Worm (Caenorhabditis elegans) whole organism, young adult: ENCODE measurements around the gene Y32H12A.1.

Experiments used
- C06A6.2 ChIP-seq: fragments of 200-800 bp; sonication (Bioruptor generic); conservative IDR thresholded peaks from 2 replicates; pipeline ENCODE4 v1.3.6; 2022; ENCODE audit warnings: missing genetic modification characterization, missing compliant biosample characterization
- Y67H2A.10 ChIP-seq: fragments of 200-800 bp; sonication (Bioruptor generic); conservative IDR thresholded peaks from 2 replicates; pipeline ENCODE4 v1.3.6; 2022; ENCODE audit warnings: missing genetic modification reagents, missing genetic modification characterization, missing compliant biosample characterization
- ama-1 ChIP-seq, 3 experiments: fragments of 150-350 bp in 1 of 3; sonication (generic microtip) in 2 of 3; optimal IDR thresholded peaks; 2 replicates each; lab custom pipeline; 2014 to 2018; ENCODE audit warnings: missing biosample characterization in 2 of 3, missing genetic modification characterization in 2 of 3, missing genetic modification reagents in 2 of 3
- hmg-1.2 ChIP-seq: fragments of 200-800 bp; sonication (Bioruptor generic); IDR thresholded peaks from 2 replicates; pipeline ENCODE4 v1.3.6; 2022; ENCODE audit warnings: missing genetic modification reagents, missing genetic modification characterization, missing compliant biosample characterization

ce11 chrIII:5344561-5344960 is 17.4 kb upstream of the Y32H12A.1 start:
- no peak for TF ChIP-seq Y67H2A.10
- TF ChIP-seq C06A6.2 (GFP tag; lab: Robert Waterston, UW) = no peak
- TF ChIP-seq hmg-1.2 (GFP tag; lab: Robert Waterston, UW) = no peak
- TF ChIP-seq ama-1 (optimal IDR thresholded peaks at IDR 0.05; lab: Kevin White, UChicago) = no peak
- no peak for TF ChIP-seq ama-1 (GFP tag; optimal IDR thresholded peaks at IDR 0.05; lab: Kevin White, UChicago)
